Worm (Caenorhabditis elegans) whole organism, early embryonic: ENCODE results near the gene srb-6.

Experiments used
- B0310.2 ChIP-seq: sonication (generic microtip); optimal IDR thresholded peaks from 2 replicates; lab custom pipeline; 2016; ENCODE audit warnings: mild to moderate bottlenecking, missing genetic modification characterization, missing compliant biosample characterization
- F13C5.2 ChIP-seq: sonication (generic microtip); optimal IDR thresholded peaks from 2 replicates; lab custom pipeline; 2017; ENCODE audit warnings: mild to moderate bottlenecking, missing genetic modification characterization, inconsistent platforms, missing compliant biosample characterization
- ama-1 ChIP-seq: fragments of 150-350 bp; optimal IDR thresholded peaks from 2 replicates; lab custom pipeline; 2014
- ceh-13 ChIP-seq: fragments of 200-800 bp; sonication (Bioruptor generic); optimal IDR thresholded peaks from 2 replicates; lab custom pipeline; 2018; ENCODE audit warnings: mild to moderate bottlenecking, missing genetic modification characterization, missing compliant biosample characterization
- ceh-36 ChIP-seq: sonication (generic microtip); optimal IDR thresholded peaks from 2 replicates; lab custom pipeline; 2016; ENCODE audit warnings: missing genetic modification characterization, inconsistent platforms, missing compliant biosample characterization
- flt-1 ChIP-seq: fragments of 200-800 bp; sonication (Bioruptor generic); IDR thresholded peaks from 2 replicates; pipeline ENCODE4 v1.3.6; 2022; ENCODE audit warnings: missing genetic modification characterization, missing compliant biosample characterization
- hmg-4 ChIP-seq: fragments of 200-800 bp; sonication (Bioruptor generic); optimal IDR thresholded peaks from 2 replicates; lab custom pipeline; 2018; ENCODE audit warnings: mild to moderate bottlenecking, missing genetic modification characterization, missing compliant biosample characterization
- hnd-1 ChIP-seq: sonication (generic microtip); optimal IDR thresholded peaks from 2 replicates; lab custom pipeline; 2016; ENCODE audit warnings: missing genetic modification characterization, missing compliant biosample characterization
- scrt-1 ChIP-seq: fragments of 200-800 bp; sonication (Bioruptor generic); IDR thresholded peaks from 2 replicates; pipeline ENCODE4 v1.3.6; 2022; ENCODE audit warnings: missing genetic modification characterization, missing compliant biosample characterization
- sea-1 ChIP-seq: fragments of 200-800 bp; sonication (Bioruptor generic); conservative IDR thresholded peaks from 2 replicates; pipeline ENCODE4 v1.3.6; 2022; ENCODE audit warnings: missing genetic modification characterization, missing compliant biosample characterization
- tbx-11 ChIP-seq: fragments of 200-800 bp; sonication (Bioruptor generic); IDR thresholded peaks from 2 replicates; pipeline ENCODE4 v1.3.6; 2022; ENCODE audit warnings: missing genetic modification characterization, missing compliant biosample characterization
- tbx-37 ChIP-seq: fragments of 200-800 bp; sonication (Bioruptor generic); conservative IDR thresholded peaks from 2 replicates; pipeline ENCODE4 v1.3.6; 2022; ENCODE audit warnings: missing genetic modification reagents, missing genetic modification characterization, missing compliant biosample characterization
- tra-4 ChIP-seq: sonication (generic microtip); optimal IDR thresholded peaks from 2 replicates; lab custom pipeline; 2017; ENCODE audit warnings: missing genetic modification characterization, missing compliant biosample characterization

ce11 chrII:10198486-10198885 is 3.8 kb downstream of the srb-6 start:
- TF ChIP-seq tbx-11 (GFP tag; lab: Robert Waterston, UW): no peak
- TF ChIP-seq flt-1 (GFP tag; lab: Robert Waterston, UW): no peak
- TF ChIP-seq ama-1 (lab: Kevin White, UChicago): no peak
- no peak for TF ChIP-seq scrt-1 (GFP tag; lab: Robert Waterston, UW)
- TF ChIP-seq sea-1 (GFP tag; lab: Robert Waterston, UW): no peak
- TF ChIP-seq tbx-37: no peak
- no peak for TF ChIP-seq F13C5.2 (tag; lab: Kevin White, UChicago)
- no peak for TF ChIP-seq B0310.2 (tag; lab: Kevin White, UChicago)
- no peak for TF ChIP-seq hnd-1 (tag; lab: Kevin White, UChicago)
- TF ChIP-seq ceh-13 (GFP tag; lab: Kevin White, UChicago): no peak
- TF ChIP-seq tra-4 (tag; lab: Kevin White, UChicago): no peak
- TF ChIP-seq ceh-36 (tag; lab: Kevin White, UChicago): no peak
- TF ChIP-seq hmg-4: no peak
